Worm (Caenorhabditis elegans) whole organism, L2 larva: ENCODE results near the gene nape-1.

ENCODE experiments used
- gmeb-1 ChIP-seq: fragments of 150-350 bp; optimal IDR thresholded peaks from 2 replicates; lab custom pipeline; 2014; ENCODE audit warnings: missing biosample characterization, missing genetic modification characterization
- unc-55 ChIP-seq: fragments of 150-350 bp; sonication (generic microtip); optimal IDR thresholded peaks from 3 replicates; lab custom pipeline; 2014; ENCODE audit warnings: missing biosample characterization, missing genetic modification reagents, missing genetic modification characterization

ce11 chrIV:3741874-3742273 lies 1.2 kb upstream of the nape-1 start:
- TF ChIP-seq gmeb-1 (tag; lab: Kevin White, UChicago) (no peak), unc-55 (GFP tag; lab: Kevin White, UChicago) (no peak)
